Worm (Caenorhabditis elegans): Measurements from ENCODE around the gene C24A8.6.

The C24A8.6 gene

DNA sequence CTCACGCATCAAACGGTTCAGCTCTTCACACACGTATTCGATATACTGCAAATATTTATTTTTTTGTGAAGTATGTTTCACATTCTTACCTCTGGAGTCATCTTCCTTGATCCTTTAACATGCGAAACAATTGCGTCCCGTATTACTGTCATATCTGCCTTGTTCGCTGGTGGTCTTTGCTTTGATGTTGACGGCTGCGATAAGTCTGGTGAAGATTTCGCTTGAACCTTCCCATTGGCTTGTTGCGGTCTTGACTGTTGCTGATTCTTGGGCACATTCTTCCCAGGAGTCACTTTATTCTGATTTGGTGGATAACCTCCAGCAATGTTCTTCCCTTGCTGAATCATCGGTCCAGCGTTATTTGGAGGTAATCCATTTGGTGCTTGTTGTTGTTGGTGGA is 29.0 kb downstream of the C24A8.6 start:
- TF ChIP-seq him-1 (tag; optimal IDR thresholded peaks at IDR 0.05) = no peak
- TF ChIP-seq W03F9.2 (tag; optimal IDR thresholded peaks at IDR 0.05) = no peak
- no peak for TF ChIP-seq dao-5 (tag; optimal IDR thresholded peaks at IDR 0.05)

DNA sequence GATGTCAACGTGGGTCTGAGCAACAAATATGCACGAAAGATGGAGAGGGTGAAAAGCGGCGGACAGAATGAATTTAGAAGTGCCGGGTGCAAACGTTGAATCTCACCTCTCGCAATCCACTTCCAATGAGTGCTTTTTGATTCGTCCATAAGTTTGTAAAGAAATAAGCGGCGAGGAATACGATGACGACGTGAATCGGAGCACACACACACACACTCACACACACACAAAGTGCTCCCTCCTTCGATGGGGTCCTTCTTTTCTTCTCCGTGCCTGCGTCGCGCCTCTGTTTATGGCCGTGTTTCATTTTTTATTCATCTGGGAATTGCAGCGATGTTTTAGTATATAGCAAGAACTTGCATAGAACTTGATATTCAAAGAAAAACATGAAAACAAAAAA is 34.8 kb downstream of the C24A8.6 start, which contains the start of gene paf-2:
paf-2 (minus strand) TSS at position 290 of the 400 bp plus-strand sequence.
- TF ChIP-seq dao-5 (tag; optimal IDR thresholded peaks at IDR 0.05) = no peak
- no peak for TF ChIP-seq W03F9.2 (tag; optimal IDR thresholded peaks at IDR 0.05)
- no peak for TF ChIP-seq him-1 (tag; optimal IDR thresholded peaks at IDR 0.05)

DNA sequence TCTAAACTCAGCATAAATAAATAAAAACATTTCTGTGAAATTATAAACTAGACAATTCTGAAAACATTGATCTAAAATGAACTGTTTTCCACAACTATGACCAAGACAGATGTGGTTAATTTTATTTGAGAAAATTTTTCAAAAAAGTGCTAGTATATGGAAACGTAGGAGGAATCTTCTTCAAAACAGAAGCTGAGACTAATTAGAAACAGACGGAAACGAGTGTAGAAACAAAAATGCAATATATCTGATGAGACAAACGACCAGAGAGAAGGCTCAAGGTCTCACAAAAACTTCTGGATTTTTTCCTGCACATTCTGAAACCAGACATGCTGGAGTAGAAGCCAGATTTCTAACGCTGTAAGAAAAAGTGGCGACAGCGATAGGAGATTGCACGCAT is 36.3 kb downstream of the C24A8.6 start:
- TF ChIP-seq dao-5 (tag; optimal IDR thresholded peaks at IDR 0.05) (no peak), W03F9.2 (tag; optimal IDR thresholded peaks at IDR 0.05) (no peak), him-1 (tag; optimal IDR thresholded peaks at IDR 0.05) (no peak)

DNA sequence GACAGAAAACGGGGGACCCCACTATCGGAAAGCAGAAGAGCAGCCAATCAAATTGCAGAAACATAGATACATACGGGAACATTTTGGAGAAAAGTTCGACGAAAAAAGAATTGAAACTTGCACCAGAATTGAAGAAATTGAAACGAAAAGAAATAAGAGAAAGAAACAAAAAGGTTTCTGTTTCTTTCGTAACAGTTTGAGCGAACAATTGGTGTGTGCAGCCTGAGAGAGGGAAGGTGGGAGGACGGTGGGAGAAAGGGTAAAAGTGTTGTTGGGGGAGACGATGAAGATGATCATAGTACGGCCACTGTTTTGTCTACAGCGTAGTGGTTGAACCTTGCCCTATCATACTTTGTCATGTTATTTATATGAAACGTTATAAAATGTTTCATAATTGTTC is 37.2 kb downstream of the C24A8.6 start:
- no peak for TF ChIP-seq him-1 (tag; optimal IDR thresholded peaks at IDR 0.05)
- TF ChIP-seq W03F9.2 (tag; optimal IDR thresholded peaks at IDR 0.05) = no peak
- no peak for TF ChIP-seq dao-5 (tag; optimal IDR thresholded peaks at IDR 0.05)

DNA sequence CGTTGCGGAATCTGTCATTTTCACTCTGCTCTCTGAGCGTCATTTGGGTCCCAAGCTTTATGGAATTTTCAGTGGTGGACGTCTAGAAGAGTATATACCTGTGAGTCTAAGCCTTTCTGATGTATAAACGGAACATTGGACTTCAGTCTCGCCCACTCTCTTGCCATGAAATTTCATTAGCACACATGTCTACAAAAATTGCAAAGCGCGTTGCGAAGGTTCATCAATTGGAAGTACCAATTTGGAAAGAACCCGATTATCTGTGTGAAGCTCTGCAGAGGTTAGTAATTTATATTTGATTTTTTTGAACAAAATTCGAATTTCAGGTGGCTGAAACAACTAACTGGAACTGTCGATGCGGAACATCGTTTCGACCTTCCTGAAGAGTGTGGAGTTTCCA is 42.4 kb downstream of the C24A8.6 start:
- no peak for TF ChIP-seq him-1 (tag; optimal IDR thresholded peaks at IDR 0.05)

DNA sequence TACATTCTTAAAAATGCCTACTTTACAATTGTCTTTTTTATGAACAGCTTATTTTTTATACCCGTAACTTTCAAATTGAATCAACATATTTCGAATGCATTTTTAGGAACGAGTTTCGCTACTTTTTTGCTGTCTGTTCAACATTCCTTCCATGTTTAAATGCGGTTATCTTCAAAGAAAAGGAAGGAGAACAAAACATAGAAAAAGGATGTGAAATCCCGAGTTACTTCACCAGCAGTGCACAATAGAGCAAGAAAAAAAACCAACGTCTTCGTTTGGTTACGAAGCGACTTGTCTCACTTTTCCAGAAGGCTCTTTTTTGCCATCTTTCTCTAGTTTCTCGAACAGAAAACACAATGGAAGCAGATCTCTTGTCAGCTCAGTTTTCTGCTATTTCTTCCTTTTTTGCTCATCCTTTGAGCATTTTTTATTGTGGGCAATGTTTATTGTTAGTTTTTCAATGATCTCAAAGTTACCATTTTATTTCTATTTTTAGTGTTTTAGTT is 46.5 kb downstream of the C24A8.6 start, which contains the start of gene cka-2:
cka-2 (plus strand) TSS at position 456 of the 506 bp plus-strand sequence.
- TF ChIP-seq W03F9.2 (tag; optimal IDR thresholded peaks at IDR 0.05) (no peak), dao-5 (tag; optimal IDR thresholded peaks at IDR 0.05) (no peak), him-1 (tag; optimal IDR thresholded peaks at IDR 0.05) (no peak)

DNA sequence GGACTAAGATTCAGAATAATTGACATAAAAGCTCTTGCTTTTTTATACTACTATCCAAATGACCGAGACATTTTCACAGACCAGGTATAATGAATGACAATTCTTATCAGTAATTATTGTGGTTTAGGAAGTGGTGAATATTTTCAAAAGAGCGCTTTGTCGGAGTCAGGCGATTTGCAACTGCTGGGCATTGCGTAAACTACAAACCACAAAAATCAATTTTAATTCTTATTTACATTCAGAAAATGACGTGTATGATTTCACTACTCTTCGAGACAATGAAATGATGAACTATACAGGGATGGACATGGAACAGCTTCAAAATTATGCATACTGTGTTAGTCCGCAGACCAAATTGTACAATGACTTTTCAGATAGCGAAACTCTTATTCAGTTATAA is 47.7 kb downstream of the C24A8.6 start:
- TF ChIP-seq him-1 (tag; optimal IDR thresholded peaks at IDR 0.05) (no peak), W03F9.2 (tag; optimal IDR thresholded peaks at IDR 0.05) (no peak), dao-5 (tag; optimal IDR thresholded peaks at IDR 0.05) (no peak)

DNA sequence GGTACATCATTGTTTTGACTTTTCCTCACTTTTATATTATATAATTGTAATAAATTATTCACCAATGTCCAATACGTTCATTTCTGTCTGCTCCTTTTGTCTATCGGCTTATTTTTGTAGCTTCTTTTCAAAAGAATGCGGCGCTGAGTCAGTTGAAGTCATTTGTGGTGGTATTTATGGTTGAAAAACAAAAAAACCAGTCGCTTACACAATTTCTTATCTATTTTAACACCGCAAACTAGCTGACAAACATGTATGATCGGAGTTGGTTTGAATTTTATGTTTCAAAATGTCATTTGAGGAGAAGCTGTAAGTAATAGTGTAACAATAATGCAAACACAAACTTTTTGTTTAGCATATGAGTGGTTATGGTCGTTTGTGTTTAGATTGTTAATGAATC is 48.2 kb downstream of the C24A8.6 start, which contains the start of gene ets-10:
ets-10 (plus strand) TSS at position 201 of the 400 bp plus-strand sequence.
- TF ChIP-seq dao-5 (tag; optimal IDR thresholded peaks at IDR 0.05) (no peak), W03F9.2 (tag; optimal IDR thresholded peaks at IDR 0.05) (no peak), him-1 (tag; optimal IDR thresholded peaks at IDR 0.05) (no peak)

DNA sequence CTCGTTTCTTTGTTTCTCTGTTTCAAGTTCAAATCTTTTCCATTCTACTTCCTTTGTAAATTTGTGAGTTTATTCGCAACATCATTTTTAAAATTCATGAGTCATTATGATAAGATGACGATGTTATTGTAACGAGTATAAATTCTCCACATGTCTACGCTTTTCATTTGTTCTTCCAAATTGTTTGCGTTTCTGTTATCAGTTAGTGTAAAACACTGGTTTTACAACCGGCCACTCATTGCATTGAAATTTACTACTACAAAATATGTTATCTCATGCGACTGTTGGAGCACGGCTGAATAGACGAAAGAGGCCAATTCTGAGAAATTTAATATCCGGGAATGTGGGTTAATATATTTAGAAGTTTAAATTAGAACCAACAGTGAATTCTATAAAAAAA is 49.8 kb downstream of the C24A8.6 start, which contains the start of gene C52B9.19:
C52B9.19 (plus strand) TSS at position 176 of the 400 bp plus-strand sequence.
- TF ChIP-seq W03F9.2 (tag; optimal IDR thresholded peaks at IDR 0.05) (no peak), dao-5 (tag; optimal IDR thresholded peaks at IDR 0.05) (no peak), him-1 (tag; optimal IDR thresholded peaks at IDR 0.05) (no peak)
